Fruit fly (Drosophila melanogaster): ENCODE data around the gene CG14420.

dm6 chrX:2946794-2947193 lies 8.1 kb downstream of the CG14420 start, which contains the start of gene CG17959:
- TF ChIP-seq CG11617 (GFP tag; optimal IDR thresholded peaks at IDR 0.05) (no peak), cnc (optimal IDR thresholded peaks at IDR 0.05) (no peak), Clk (GFP tag; optimal IDR thresholded peaks at IDR 0.05) (no peak), CG7045 (GFP tag; optimal IDR thresholded peaks at IDR 0.05) (no peak), cic (GFP tag; optimal IDR thresholded peaks at IDR 0.05) (no peak), Hr96 (GFP tag; optimal IDR thresholded peaks at IDR 0.05) (no peak), toe (GFP tag; optimal IDR thresholded peaks at IDR 0.05) (no peak), CG1620 (GFP tag; optimal IDR thresholded peaks at IDR 0.05) (no peak), bab1 (GFP tag; optimal IDR thresholded peaks at IDR 0.05) (no peak), tj (GFP tag; optimal IDR thresholded peaks at IDR 0.05) (no peak), kay (GFP tag; ENCODE audit: borderline replicate concordance) (no peak), Mnt (GFP tag; optimal IDR thresholded peaks at IDR 0.05) (no peak), CG5204 (GFP tag; optimal IDR thresholded peaks at IDR 0.05) (no peak)
